Fruit fly (Drosophila melanogaster) whole organism, embryonic: Measurements from ENCODE around the gene smg.

Source experiments
- Ada2b ChIP-seq: fragments of 200-800 bp; sonication (Bioruptor generic); IDR thresholded peaks from 2 replicates; pipeline ENCODE4 v1.3.6; 2022; ENCODE audit warnings: missing biosample characterization, missing genetic modification characterization
- Atf-2 ChIP-seq: fragments of 200-800 bp; sonication (Bioruptor generic); optimal IDR thresholded peaks from 2 replicates; lab custom pipeline; 2016; ENCODE audit warnings: missing biosample characterization, missing genetic modification characterization
- B-H2 ChIP-seq: fragments of 200-800 bp; sonication (Bioruptor generic); optimal IDR thresholded peaks from 2 replicates; lab custom pipeline; 2018; ENCODE audit warnings: missing biosample characterization, mild to moderate bottlenecking, missing genetic modification characterization
- Bdp1 ChIP-seq: fragments of 200-800 bp; sonication (Bioruptor generic); optimal IDR thresholded peaks from 3 replicates; lab custom pipeline; 2016; ENCODE audit warnings: missing biosample characterization, missing genetic modification characterization
- CG10147 ChIP-seq: fragments of 200-800 bp; sonication (Bioruptor generic); optimal IDR thresholded peaks from 2 replicates; lab custom pipeline; 2019; ENCODE audit warnings: missing biosample characterization, mild to moderate bottlenecking, missing genetic modification characterization, moderate library complexity
- CG11696 ChIP-seq: fragments of 200-800 bp; sonication (Bioruptor generic); IDR thresholded peaks from 2 replicates; pipeline ENCODE4 v1.3.6; 2022; ENCODE audit warnings: missing biosample characterization, missing genetic modification characterization
- CG1233 ChIP-seq: fragments of 200-800 bp; sonication (Bioruptor generic); optimal IDR thresholded peaks from 4 replicates; lab custom pipeline; 2018; ENCODE audit warnings: missing biosample characterization, mild to moderate bottlenecking, missing genetic modification characterization
- CG12659 ChIP-seq: fragments of 200-800 bp; sonication (Bioruptor generic); optimal IDR thresholded peaks from 3 replicates; lab custom pipeline; 2017; ENCODE audit warnings: mild to moderate bottlenecking, missing biosample characterization, missing genetic modification reagents, missing genetic modification characterization
- CG13775 ChIP-seq: fragments of 200-800 bp; sonication (Bioruptor generic); optimal IDR thresholded peaks from 3 replicates; lab custom pipeline; 2017; ENCODE audit warnings: missing biosample characterization, mild to moderate bottlenecking, missing genetic modification characterization
- CG14667 ChIP-seq: fragments of 200-800 bp; sonication (Bioruptor generic); IDR thresholded peaks from 2 replicates; pipeline ENCODE4 v1.3.6; 2022; ENCODE audit warnings: missing biosample characterization, missing genetic modification characterization
- CG16863 ChIP-seq: fragments of 200-800 bp; sonication (Bioruptor generic); optimal IDR thresholded peaks from 3 replicates; lab custom pipeline; 2016; ENCODE audit warnings: missing biosample characterization, missing genetic modification characterization
- CG17912 ChIP-seq: fragments of 200-800 bp; sonication (Bioruptor generic); optimal IDR thresholded peaks from 2 replicates; lab custom pipeline; 2018; ENCODE audit warnings: missing biosample characterization, mild to moderate bottlenecking, missing genetic modification characterization
- CG18011 ChIP-seq: fragments of 200-800 bp; sonication (Bioruptor generic); optimal IDR thresholded peaks from 2 replicates; lab custom pipeline; 2017; ENCODE audit warnings: missing biosample characterization, missing genetic modification characterization, mild to moderate bottlenecking, moderate library complexity, missing genotype
- CG18764 ChIP-seq: fragments of 200-800 bp; sonication (Bioruptor generic); optimal IDR thresholded peaks from 3 replicates; lab custom pipeline; 2016; ENCODE audit warnings: missing biosample characterization, missing genetic modification characterization
- CG2120 ChIP-seq: fragments of 200-800 bp; sonication (Bioruptor generic); optimal IDR thresholded peaks from 3 replicates; lab custom pipeline; 2016; ENCODE audit warnings: missing biosample characterization, missing genetic modification characterization
- CG2875 ChIP-seq: fragments of 200-800 bp; sonication (Bioruptor generic); optimal IDR thresholded peaks from 2 replicates; lab custom pipeline; 2017; ENCODE audit warnings: missing biosample characterization, mild to moderate bottlenecking, missing genetic modification characterization, missing genetic modification reagents
- CG31365 ChIP-seq: fragments of 200-800 bp; sonication (Bioruptor generic); optimal IDR thresholded peaks from 2 replicates; lab custom pipeline; 2018; ENCODE audit warnings: missing biosample characterization, mild to moderate bottlenecking, missing genetic modification characterization
- CG3281 ChIP-seq: fragments of 200-800 bp; sonication (Bioruptor generic); optimal IDR thresholded peaks from 3 replicates; lab custom pipeline; 2017; ENCODE audit warnings: missing biosample characterization, mild to moderate bottlenecking, missing genetic modification characterization
- CG6272 ChIP-seq: fragments of 200-800 bp; sonication (Bioruptor generic); IDR thresholded peaks from 2 replicates; pipeline ENCODE4 v1.3.6; 2022; ENCODE audit warnings: missing biosample characterization, missing genetic modification characterization
- CG8478 ChIP-seq: fragments of >200 bp; optimal IDR thresholded peaks from 2 replicates; lab custom pipeline; 2018
- CG8924 ChIP-seq: fragments of 200-800 bp; optimal IDR thresholded peaks from 3 replicates; lab custom pipeline; 2019; ENCODE audit warnings: missing biosample characterization, mild to moderate bottlenecking, missing genetic modification characterization, moderate library complexity
- CG9437 ChIP-seq: fragments of 200-800 bp; sonication (Bioruptor generic); optimal IDR thresholded peaks from 2 replicates; lab custom pipeline; 2018; ENCODE audit warnings: missing biosample characterization, mild to moderate bottlenecking, missing genetic modification characterization
- Camta ChIP-seq: fragments of 200-800 bp; sonication (Bioruptor generic); optimal IDR thresholded peaks from 2 replicates; lab custom pipeline; 2016; ENCODE audit warnings: missing biosample characterization, missing genetic modification characterization
- Dek ChIP-seq: fragments of 200-800 bp; sonication (Bioruptor generic); optimal IDR thresholded peaks from 3 replicates; lab custom pipeline; 2019; ENCODE audit warnings: missing biosample characterization, mild to moderate bottlenecking, missing genetic modification characterization, moderate library complexity
- Jarid2 ChIP-seq: fragments of 200-800 bp; sonication (Bioruptor generic); optimal IDR thresholded peaks from 3 replicates; lab custom pipeline; 2017; ENCODE audit warnings: mild to moderate bottlenecking, missing biosample characterization, missing genetic modification reagents, missing genetic modification characterization
- MBD-R2 ChIP-seq: fragments of 200-800 bp; sonication (Bioruptor generic); IDR thresholded peaks from 2 replicates; pipeline ENCODE4 v1.3.6; 2022; ENCODE audit warnings: missing biosample characterization, missing genetic modification characterization
- Mad ChIP-seq: fragments of 200-800 bp; sonication (Bioruptor generic); optimal IDR thresholded peaks from 2 replicates; lab custom pipeline; 2016; ENCODE audit warnings: missing biosample characterization, missing genetic modification characterization
- Max ChIP-seq: fragments of 200-800 bp; sonication (Bioruptor generic); optimal IDR thresholded peaks from 2 replicates; lab custom pipeline; 2016; ENCODE audit warnings: missing biosample characterization, mild to moderate bottlenecking, missing genetic modification characterization
- NK7.1 ChIP-seq: fragments of 200-800 bp; sonication (Bioruptor generic); optimal IDR thresholded peaks from 3 replicates; lab custom pipeline; 2016; ENCODE audit warnings: missing biosample characterization, missing genetic modification characterization
- Neu2 ChIP-seq: fragments of 200-800 bp; sonication (Bioruptor generic); optimal IDR thresholded peaks from 3 replicates; lab custom pipeline; 2016; ENCODE audit warnings: missing biosample characterization, missing genetic modification characterization, borderline replicate concordance
- NfI ChIP-seq: fragments of 200-800 bp; sonication (Bioruptor generic); optimal IDR thresholded peaks from 3 replicates; lab custom pipeline; 2018; ENCODE audit warnings: missing biosample characterization, mild to moderate bottlenecking, missing genetic modification characterization, moderate library complexity
- Scr ChIP-seq: fragments of 200-800 bp; sonication (Bioruptor generic); IDR thresholded peaks from 2 replicates; pipeline ENCODE4 v1.3.6; 2022; ENCODE audit warnings: missing biosample characterization, missing genetic modification characterization; ENCODE audit not compliant: partially characterized antibody
- Taf1 ChIP-seq: fragments of 200-800 bp; sonication (Bioruptor generic); IDR thresholded peaks from 2 replicates; pipeline ENCODE4 v1.3.6; 2022; ENCODE audit warnings: missing biosample characterization, missing genetic modification characterization
- YL-1 ChIP-seq: fragments of 200-800 bp; sonication (Bioruptor generic); optimal IDR thresholded peaks from 3 replicates; lab custom pipeline; 2017; ENCODE audit warnings: missing biosample characterization, mild to moderate bottlenecking, missing genetic modification characterization
- ab ChIP-seq: fragments of 200-800 bp; sonication (Bioruptor generic); optimal IDR thresholded peaks from 2 replicates; lab custom pipeline; 2016; ENCODE audit warnings: missing biosample characterization, missing genetic modification characterization
- ap ChIP-seq: fragments of 200-800 bp; sonication (Bioruptor generic); IDR thresholded peaks from 2 replicates; pipeline ENCODE4 v1.3.6; 2022; ENCODE audit warnings: missing biosample characterization, missing genetic modification characterization
- bbx ChIP-seq: fragments of 200-800 bp; sonication (Bioruptor generic); IDR thresholded peaks from 2 replicates; pipeline ENCODE4 v1.3.6; 2022; ENCODE audit warnings: missing biosample characterization, missing genetic modification characterization; ENCODE audit not compliant: partially characterized antibody
- bcd ChIP-seq: fragments of 200-800 bp; sonication (Bioruptor generic); optimal IDR thresholded peaks from 2 replicates; lab custom pipeline; 2017; ENCODE audit warnings: missing biosample characterization, mild to moderate bottlenecking, missing genetic modification characterization
- btn ChIP-seq: fragments of 200-800 bp; sonication (Bioruptor generic); optimal IDR thresholded peaks from 2 replicates; lab custom pipeline; 2016; ENCODE audit warnings: missing biosample characterization, missing genetic modification characterization
- cwo ChIP-seq: fragments of 200-800 bp; sonication (Bioruptor generic); optimal IDR thresholded peaks from 3 replicates; lab custom pipeline; 2017; ENCODE audit warnings: missing biosample characterization, missing genetic modification characterization, mild to moderate bottlenecking, moderate library complexity, missing genetic modification reagents
- eyg ChIP-seq: fragments of 200-800 bp; sonication (Bioruptor generic); optimal IDR thresholded peaks from 3 replicates; lab custom pipeline; 2016; ENCODE audit warnings: missing biosample characterization, missing genetic modification characterization
- gce ChIP-seq: fragments of 200-800 bp; sonication (Bioruptor generic); IDR thresholded peaks from 3 replicates; pipeline ENCODE4 v1.3.6; 2022; ENCODE audit warnings: missing biosample characterization, missing genetic modification characterization
- gcm2 ChIP-seq: fragments of 200-800 bp; sonication (Bioruptor generic); optimal IDR thresholded peaks from 2 replicates; lab custom pipeline; 2016; ENCODE audit warnings: missing biosample characterization, missing genetic modification characterization
- ind ChIP-seq: fragments of 200-800 bp; sonication (Bioruptor generic); optimal IDR thresholded peaks from 3 replicates; lab custom pipeline; 2016; ENCODE audit warnings: missing biosample characterization, missing genetic modification characterization
- luna ChIP-seq: fragments of 200-800 bp; sonication (Bioruptor generic); optimal IDR thresholded peaks from 2 replicates; lab custom pipeline; 2016; ENCODE audit warnings: missing biosample characterization, missing genetic modification characterization
- peb ChIP-seq: fragments of 200-800 bp; sonication (Bioruptor generic); IDR thresholded peaks from 2 replicates; pipeline ENCODE4 v1.3.6; 2022; ENCODE audit warnings: missing biosample characterization, missing genetic modification characterization
- psq ChIP-seq: fragments of 200-800 bp; sonication (Bioruptor generic); optimal IDR thresholded peaks from 2 replicates; lab custom pipeline; 2017; ENCODE audit warnings: missing biosample characterization, missing genetic modification characterization
- rib ChIP-seq: fragments of 200-800 bp; sonication (Bioruptor generic); IDR thresholded peaks from 2 replicates; pipeline ENCODE4 v1.3.6; 2022; ENCODE audit warnings: missing biosample characterization, missing genetic modification characterization
- sd ChIP-seq: fragments of 200-800 bp; sonication (Bioruptor generic); optimal IDR thresholded peaks from 3 replicates; lab custom pipeline; 2018; ENCODE audit warnings: missing biosample characterization, mild to moderate bottlenecking, missing genetic modification characterization, moderate library complexity
- sima ChIP-seq: fragments of 200-800 bp; sonication (Bioruptor generic); optimal IDR thresholded peaks from 2 replicates; lab custom pipeline; 2016; ENCODE audit warnings: missing biosample characterization, missing genetic modification characterization
- sug ChIP-seq: fragments of 200-800 bp; optimal IDR thresholded peaks from 2 replicates; lab custom pipeline; 2019; ENCODE audit warnings: missing biosample characterization, mild to moderate bottlenecking, missing genetic modification characterization, moderate library complexity
- zfh1 ChIP-seq: fragments of 200-800 bp; sonication (Bioruptor generic); IDR thresholded peaks from 3 replicates; pipeline ENCODE4 v1.3.6; 2022; ENCODE audit warnings: missing biosample characterization, missing genetic modification characterization

Gene smg

DNA sequence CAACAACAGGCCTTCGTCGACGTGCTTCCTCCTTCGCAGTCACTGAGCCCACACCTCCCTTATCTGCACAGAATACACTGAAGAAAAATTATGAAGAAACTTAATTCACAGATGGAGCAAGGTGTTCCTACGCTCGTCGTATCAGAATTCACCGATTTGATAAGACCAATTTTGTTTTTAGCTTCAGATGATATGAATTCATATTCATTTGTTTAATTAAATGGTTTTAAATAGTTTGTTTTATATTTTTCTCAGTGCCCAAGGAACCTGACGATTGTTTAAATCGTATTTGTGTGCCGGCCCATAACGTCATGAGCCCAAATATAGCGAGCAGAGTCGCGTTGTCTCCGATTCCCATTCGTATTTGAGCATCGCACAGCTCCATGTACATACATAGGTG lies 25.8 kb upstream of the smg start (continued):
- TF ChIP-seq eyg (GFP tag; lab: Kevin White, UChicago) (no peak), CG9437 (GFP tag; lab: Kevin White, UChicago) (peak; percentile 40), CG3281 (GFP tag; lab: Kevin White, UChicago) (peak; percentile 35), CG2120 (peak; percentile 60), CG12659 (peak; percentile 35), Mad (peak; percentile 58), btn (GFP tag; lab: Kevin White, UChicago) (peak; percentile 63), luna (GFP tag; lab: Kevin White, UChicago) (no peak), CG1233 (GFP tag; lab: Kevin White, UChicago) (peak; percentile 55), Dek (tag; lab: Kevin White, UChicago) (no peak), CG8924 (peak; percentile 85), CG2875 (GFP tag; lab: Kevin White, UChicago) (peak; percentile 46), CG10147 (GFP tag; lab: Kevin White, UChicago) (peak; percentile 32), CG18764 (no peak), sug (tag; lab: Kevin White, UChicago) (no peak), ap (0 out of 2 replicates have a peak, but pooled peaks have one; percentile 12), CG16863 (GFP tag; lab: Kevin White, UChicago) (peak; percentile 60), MBD-R2 (GFP tag; lab: Robert Waterston, UW) (0 out of 2 replicates have a peak, but pooled peaks have one; percentile 22), ab (GFP tag; lab: Kevin White, UChicago) (peak; percentile 28), CG13775 (GFP tag; lab: Kevin White, UChicago) (peak; percentile 77), peb (GFP tag; lab: Robert Waterston, UW) (no peak), CG6272 (GFP tag; lab: Robert Waterston, UW) (no peak), CG31365 (tag; lab: Kevin White, UChicago) (no peak), Jarid2 (GFP tag; lab: Kevin White, UChicago) (no peak), Ada2b (peak; percentile 54; the same call in 1 of the 2 replicates), bbx (GFP tag; lab: Robert Waterston, UW) (no peak), Taf1 (GFP tag; lab: Robert Waterston, UW) (no peak), gcm2 (GFP tag; lab: Kevin White, UChicago) (peak; percentile 16), sd (tag; lab: Kevin White, UChicago) (no peak), NfI (peak; percentile 39), sima (peak; percentile 19), Max (GFP tag; lab: Kevin White, UChicago) (peak; percentile 55), Bdp1 (GFP tag; lab: Kevin White, UChicago) (peak; percentile 19), Scr (no peak), B-H2 (GFP tag; lab: Kevin White, UChicago) (no peak), cwo (peak; percentile 45), YL-1 (GFP tag; lab: Kevin White, UChicago) (no peak), Atf-2 (GFP tag; lab: Kevin White, UChicago) (peak; percentile 46), CG18011 (GFP tag; lab: Kevin White, UChicago) (no peak), gce (GFP tag; lab: Robert Waterston, UW) (no peak), rib (GFP tag; lab: Robert Waterston, UW) (no peak), ind (peak; percentile 37), Camta (peak; percentile 65), CG17912 (GFP tag; lab: Kevin White, UChicago) (no peak), CG11696 (GFP tag; lab: Robert Waterston, UW) (no peak), CG8478 (lab: Kevin White, UChicago) (no peak), NK7.1 (peak; percentile 41), bcd (GFP tag; lab: Kevin White, UChicago) (peak; percentile 43), Neu2 (GFP tag; lab: Kevin White, UChicago) (peak; percentile 31), CG14667 (GFP tag; lab: Robert Waterston, UW) (no peak), zfh1 (peak; percentile 91), psq (GFP tag; lab: Kevin White, UChicago) (peak; percentile 17)
